Fruit fly (Drosophila melanogaster): ENCODE results near the gene CG32755.

CG32755 gene

dm6 chrX:5989368-5989767 is 39.3 kb downstream of the CG32755 start (continued):
- no peak for TF ChIP-seq kay (GFP tag; optimal IDR thresholded peaks at IDR 0.05)
- no peak for TF ChIP-seq CG7786 (GFP tag; optimal IDR thresholded peaks at IDR 0.05)
- TF ChIP-seq CG12236 (GFP tag; optimal IDR thresholded peaks at IDR 0.05): no peak
- TF ChIP-seq gce (GFP tag; IDR thresholded peaks at IDR 0.05): 0 out of 3 replicates have a peak, but pooled peaks have one; percentile 24
- TF ChIP-seq CG3281 (GFP tag; optimal IDR thresholded peaks at IDR 0.05): peak; percentile 8
- no peak for TF ChIP-seq CG16815 (GFP tag; optimal IDR thresholded peaks at IDR 0.05)
- no peak for TF ChIP-seq Mad (GFP tag; optimal IDR thresholded peaks at IDR 0.05)
- TF ChIP-seq CG9727 (GFP tag; optimal IDR thresholded peaks at IDR 0.05): peak; percentile 2
- no peak for TF ChIP-seq inv (GFP tag; IDR thresholded peaks at IDR 0.05; ENCODE audit: partially characterized antibody)
- TF ChIP-seq CG6683 (GFP tag; optimal IDR thresholded peaks at IDR 0.05): no peak
- TF ChIP-seq Aef1 (GFP tag; IDR thresholded peaks at IDR 0.05): no peak
- peak; percentile 63 for TF ChIP-seq CG2678 (tag; optimal IDR thresholded peaks at IDR 0.05)
- TF ChIP-seq CG17361 (GFP tag; IDR thresholded peaks at IDR 0.05): peak; percentile 51; the same call in 1 of the 3 replicates
- no peak for TF ChIP-seq Max (GFP tag; optimal IDR thresholded peaks at IDR 0.05)
- no peak for TF ChIP-seq kah (GFP tag; optimal IDR thresholded peaks at IDR 0.05)
- TF ChIP-seq nerfin-2 (GFP tag; IDR thresholded peaks at IDR 0.05; ENCODE audit: partially characterized antibody): no peak
- no peak for TF ChIP-seq HLH54F (GFP tag; optimal IDR thresholded peaks at IDR 0.05)
- peak; percentile 29 for TF ChIP-seq ewg (GFP tag; optimal IDR thresholded peaks at IDR 0.05)
- TF ChIP-seq lmd (GFP tag; IDR thresholded peaks at IDR 0.05): peak; percentile 45; the same call in 1 of the 2 replicates
- TF ChIP-seq NfI (GFP tag; optimal IDR thresholded peaks at IDR 0.05): peak; percentile 7
- no peak for TF ChIP-seq ham (GFP tag; IDR thresholded peaks at IDR 0.05)
- TF ChIP-seq trh (GFP tag; optimal IDR thresholded peaks at IDR 0.05): no peak
- peak; percentile 18; the same call in 1 of the 2 replicates for TF ChIP-seq E2f2 (GFP tag; IDR thresholded peaks at IDR 0.05)
- peak; percentile 35 for TF ChIP-seq tin (GFP tag; optimal IDR thresholded peaks at IDR 0.05)
- no peak for TF ChIP-seq emc (GFP tag; optimal IDR thresholded peaks at IDR 0.05)
- TF ChIP-seq h (optimal IDR thresholded peaks at IDR 0.05): no peak
- TF ChIP-seq schlank (tag; optimal IDR thresholded peaks at IDR 0.05): no peak
- TF ChIP-seq tio (GFP tag; optimal IDR thresholded peaks at IDR 0.05): no peak
- no peak for TF ChIP-seq CG9876 (GFP tag; optimal IDR thresholded peaks at IDR 0.05)
- TF ChIP-seq salm (tag; optimal IDR thresholded peaks at IDR 0.05): peak; percentile 12
- TF ChIP-seq CG11504 (tag; optimal IDR thresholded peaks at IDR 0.05): peak; percentile 72
- TF ChIP-seq Bteb2 (GFP tag; optimal IDR thresholded peaks at IDR 0.05): no peak
- no peak for TF ChIP-seq crc (GFP tag; optimal IDR thresholded peaks at IDR 0.05)
- peak; percentile 62 for TF ChIP-seq Xrp1 (GFP tag; IDR thresholded peaks at IDR 0.05)
- no peak for TF ChIP-seq Sry-δ (GFP tag; optimal IDR thresholded peaks at IDR 0.05)
- no peak for TF ChIP-seq Ets65A (GFP tag)
- TF ChIP-seq GATAe (GFP tag; conservative IDR thresholded peaks at IDR 0.05): no peak
- no peak for TF ChIP-seq Taf1 (GFP tag; IDR thresholded peaks at IDR 0.05)
- peak; percentile 28 for TF ChIP-seq az2 (GFP tag; optimal IDR thresholded peaks at IDR 0.05)
- TF ChIP-seq CG7987 (GFP tag; optimal IDR thresholded peaks at IDR 0.05): no peak
- TF ChIP-seq CG7839 (tag; optimal IDR thresholded peaks at IDR 0.05): peak; percentile 65
- no peak for TF ChIP-seq Lim3 (GFP tag; IDR thresholded peaks at IDR 0.05)
- no peak for TF ChIP-seq Hsf (GFP tag; optimal IDR thresholded peaks at IDR 0.05)
- TF ChIP-seq CG13123 (GFP tag; optimal IDR thresholded peaks at IDR 0.05): no peak
- peak in 1 of 2 experiments; percentile 64 for TF ChIP-seq bsh (GFP tag; optimal IDR thresholded peaks at IDR 0.05)
- no peak for TF ChIP-seq eve (GFP tag; optimal IDR thresholded peaks at IDR 0.05)
- no peak for TF ChIP-seq Dbx (GFP tag; IDR thresholded peaks at IDR 0.05)
- no peak for TF ChIP-seq Elba2 (GFP tag; optimal IDR thresholded peaks at IDR 0.05)
- no peak for TF ChIP-seq Hr39 (optimal IDR thresholded peaks at IDR 0.05)
- TF ChIP-seq HmgD (GFP tag; optimal IDR thresholded peaks at IDR 0.05): no peak
- no peak for TF ChIP-seq Sox100B (GFP tag; optimal IDR thresholded peaks at IDR 0.05)
- no peak for TF ChIP-seq Chrac-16 (GFP tag; optimal IDR thresholded peaks at IDR 0.05)
- TF ChIP-seq sens (GFP tag): peak; percentile 75

Measured in whole organism, embryonic.